Worm (Caenorhabditis elegans) whole organism, midembryonic: ENCODE measurements around the gene F40G9.9.

Experiments
- T22C8.4 ChIP-seq: fragments of 200-800 bp; sonication (Bioruptor generic); IDR thresholded peaks from 2 replicates; pipeline ENCODE4 v1.3.6; 2022; ENCODE audit warnings: missing genetic modification characterization, missing compliant biosample characterization
- cog-1 ChIP-seq: sonication (generic microtip); optimal IDR thresholded peaks from 2 replicates; lab custom pipeline; 2016; ENCODE audit warnings: missing genetic modification characterization, missing compliant biosample characterization
- flt-1 ChIP-seq: fragments of 200-800 bp; sonication (Bioruptor generic); IDR thresholded peaks from 2 replicates; pipeline ENCODE4 v1.3.6; 2022; ENCODE audit warnings: missing genetic modification characterization, missing compliant biosample characterization
- klf-2 ChIP-seq: fragments of 200-800 bp; sonication (Bioruptor generic); conservative IDR thresholded peaks from 2 replicates; pipeline ENCODE4 v1.3.6; 2022; ENCODE audit warnings: missing genetic modification reagents, missing genetic modification characterization, missing compliant biosample characterization
- med-1 ChIP-seq: sonication (generic microtip); optimal IDR thresholded peaks from 2 replicates; lab custom pipeline; 2017; ENCODE audit warnings: missing genetic modification characterization, mild to moderate bottlenecking, missing compliant biosample characterization, antibody characterized with exemption, missing genetic modification reagents; ENCODE audit not compliant: insufficient read depth
- ref-1 ChIP-seq: fragments of 200-800 bp; sonication (Bioruptor generic); conservative IDR thresholded peaks from 2 replicates; pipeline ENCODE4 v1.3.6; 2022; ENCODE audit warnings: missing genetic modification reagents, missing genetic modification characterization, missing compliant biosample characterization
- tab-1 ChIP-seq: fragments of 200-800 bp; sonication (Bioruptor generic); IDR thresholded peaks from 2 replicates; pipeline ENCODE4 v1.3.6; 2022; ENCODE audit warnings: missing genetic modification characterization, missing compliant biosample characterization
- ztf-23 ChIP-seq: fragments of 200-800 bp; sonication (Bioruptor generic); IDR thresholded peaks from 2 replicates; pipeline ENCODE4 v1.3.6; 2022; ENCODE audit warnings: missing genetic modification reagents, missing genetic modification characterization, missing compliant biosample characterization
- ztf-29 ChIP-seq: fragments of 200-800 bp; sonication (Bioruptor generic); IDR thresholded peaks from 2 replicates; pipeline ENCODE4 v1.3.6; 2022; ENCODE audit warnings: missing genetic modification reagents, missing genetic modification characterization, missing compliant biosample characterization

The F40G9.9 gene

DNA sequence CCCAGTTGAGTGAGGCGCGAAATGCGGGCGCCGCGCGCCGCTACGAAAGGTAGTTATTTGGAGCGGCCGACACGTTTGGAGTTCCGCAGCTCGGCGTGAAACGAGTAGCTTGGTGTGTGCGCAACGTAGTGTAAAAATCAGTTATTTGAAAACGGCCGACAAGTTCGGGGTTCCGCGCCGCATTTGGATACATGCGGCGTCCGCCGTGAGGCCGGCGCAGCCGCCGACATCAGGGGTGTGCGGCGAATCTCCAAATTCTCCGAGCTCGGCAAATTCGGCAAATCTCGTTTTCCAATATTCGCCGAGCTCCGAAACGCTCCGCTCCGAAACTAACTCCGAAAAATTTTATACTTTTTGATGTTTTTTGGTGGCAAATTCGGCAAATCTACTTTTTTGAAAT, 13.5 kb downstream of the F40G9.9 start:
- TF ChIP-seq flt-1 = no peak
- TF ChIP-seq med-1 (GFP tag; lab: Kevin White, UChicago) = no peak
- TF ChIP-seq tab-1 (GFP tag; lab: Robert Waterston, UW) = no peak
- no peak for TF ChIP-seq ref-1 (GFP tag; lab: Robert Waterston, UW)
- TF ChIP-seq ztf-23 = no peak
- no peak for TF ChIP-seq T22C8.4
- no peak for TF ChIP-seq cog-1 (tag; lab: Kevin White, UChicago)
- no peak for TF ChIP-seq klf-2
- no peak for TF ChIP-seq ztf-29 (GFP tag; lab: Robert Waterston, UW)

DNA sequence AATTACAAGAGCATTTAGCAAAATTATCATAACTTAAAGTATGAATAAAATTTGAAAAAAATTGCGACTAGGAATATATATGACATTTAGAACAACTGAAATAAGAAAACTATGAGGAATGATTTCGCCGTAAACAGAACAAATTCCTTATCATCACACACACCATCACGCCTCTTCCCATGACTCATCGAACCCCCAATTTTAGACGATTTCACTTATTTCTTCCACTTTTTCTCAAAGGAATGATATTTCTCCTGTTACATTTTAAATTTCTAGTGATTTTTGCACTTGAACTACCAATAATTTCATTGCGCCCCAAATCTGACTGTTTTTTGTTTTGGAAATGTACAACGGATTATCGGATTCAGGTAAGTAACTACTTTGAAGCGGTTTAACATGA, 14.9 kb downstream of the F40G9.9 start, which contains the start of the genes zig-13 and ver-1:
Gene zig-13 (minus strand): TSS at position 101 of the 400 bp plus-strand sequence.
Gene ver-1 (plus strand): TSS at position 180 of the 400 bp plus-strand sequence.
- TF ChIP-seq klf-2 = no peak
- TF ChIP-seq ztf-23 = no peak
- no peak for TF ChIP-seq T22C8.4

DNA sequence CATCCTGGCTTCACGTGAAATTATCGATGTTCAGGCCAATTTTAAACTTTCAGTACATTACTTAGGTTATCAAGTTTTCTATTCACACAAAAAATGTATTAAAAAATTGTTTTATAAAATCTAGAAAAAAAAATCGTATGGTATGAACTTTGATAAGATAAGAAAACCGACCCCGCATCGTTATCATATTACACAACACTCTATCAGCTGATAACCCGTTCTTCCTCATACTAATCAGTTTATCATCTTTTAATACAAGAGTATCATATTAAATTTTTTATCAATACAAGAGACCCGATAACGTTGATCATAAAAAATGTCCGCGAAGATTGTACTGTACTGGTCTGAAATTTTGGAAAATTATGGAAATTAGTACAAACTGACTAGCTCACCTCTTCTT, 17.3 kb downstream of the F40G9.9 start:
- TF ChIP-seq med-1 (GFP tag; lab: Kevin White, UChicago) (no peak), ztf-23 (no peak), ref-1 (GFP tag; lab: Robert Waterston, UW) (no peak), cog-1 (tag; lab: Kevin White, UChicago) (no peak), tab-1 (GFP tag; lab: Robert Waterston, UW) (no peak), ztf-29 (GFP tag; lab: Robert Waterston, UW) (no peak), klf-2 (no peak), flt-1 (no peak), T22C8.4 (no peak)

DNA sequence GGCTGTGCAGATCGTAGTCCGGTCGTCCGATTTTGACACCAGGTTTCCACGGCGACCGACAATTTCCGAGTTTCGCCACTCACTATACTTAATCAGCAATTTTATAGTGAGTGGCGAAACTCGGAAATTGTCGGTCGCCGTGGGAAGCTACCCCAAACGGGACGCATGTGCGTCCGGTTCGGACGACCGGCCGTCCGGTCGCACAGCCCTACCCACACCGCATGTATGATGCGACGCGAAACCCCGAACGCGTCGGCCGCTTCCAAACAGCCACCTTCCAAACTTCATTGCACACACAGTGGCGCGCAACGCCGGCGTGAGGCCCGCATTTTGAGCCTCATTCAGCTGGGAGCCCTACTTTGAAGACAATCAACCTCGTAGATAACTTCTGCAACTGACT, 20.4 kb downstream of the F40G9.9 start:
- no peak for TF ChIP-seq ztf-23
- no peak for TF ChIP-seq T22C8.4
- no peak for TF ChIP-seq cog-1 (tag; lab: Kevin White, UChicago)
- no peak for TF ChIP-seq ref-1 (GFP tag; lab: Robert Waterston, UW)
- no peak for TF ChIP-seq klf-2
- no peak for TF ChIP-seq ztf-29 (GFP tag; lab: Robert Waterston, UW)

DNA sequence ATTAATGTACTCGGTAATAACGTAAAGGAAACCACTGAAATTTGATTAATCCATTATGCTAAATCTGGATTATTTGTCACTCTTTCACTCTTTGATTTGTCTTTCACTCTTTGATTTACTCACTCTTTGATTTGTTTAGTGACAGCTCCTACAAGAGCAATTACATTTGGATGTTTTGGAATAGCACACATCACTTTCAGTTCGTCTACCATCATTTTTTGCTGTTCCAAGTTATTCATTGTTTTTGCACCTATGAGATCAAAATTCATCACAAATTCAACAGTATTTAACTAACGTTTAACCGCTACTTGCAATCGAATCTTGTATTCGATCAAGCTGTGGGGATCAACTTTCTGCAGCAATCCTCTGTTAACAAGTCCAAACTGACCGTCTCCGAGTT, 22.4 kb downstream of the F40G9.9 start:
- no peak for TF ChIP-seq ref-1 (GFP tag; lab: Robert Waterston, UW)
- TF ChIP-seq med-1 (GFP tag; lab: Kevin White, UChicago) = no peak
- no peak for TF ChIP-seq flt-1
- TF ChIP-seq ztf-29 (GFP tag; lab: Robert Waterston, UW) = no peak
- TF ChIP-seq klf-2 = no peak
- TF ChIP-seq T22C8.4 = no peak
- no peak for TF ChIP-seq tab-1 (GFP tag; lab: Robert Waterston, UW)
- no peak for TF ChIP-seq cog-1 (tag; lab: Kevin White, UChicago)
- TF ChIP-seq ztf-23 = no peak

DNA sequence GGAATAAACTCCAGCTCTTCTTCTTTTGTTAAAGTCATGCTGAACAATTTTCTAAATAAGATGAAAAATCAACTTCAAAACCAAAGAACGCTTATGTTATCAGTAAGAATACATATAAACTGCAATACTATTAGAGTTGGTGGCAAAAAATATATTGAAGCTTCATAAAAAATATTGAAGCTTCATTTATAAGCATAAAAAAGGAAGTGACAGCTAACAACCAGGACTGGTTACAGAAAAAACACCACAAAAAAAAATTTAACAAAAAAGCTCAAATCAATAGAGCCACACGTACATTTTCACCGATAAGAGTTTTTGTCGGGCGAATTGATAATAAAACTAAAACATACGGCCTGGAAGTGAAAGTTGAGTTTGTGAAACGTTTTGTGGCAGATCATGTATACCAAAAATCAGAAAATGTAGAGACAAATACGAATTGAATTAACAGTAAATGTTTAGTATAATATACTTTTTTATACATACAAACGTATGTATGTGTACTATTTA, 23.9 kb downstream of the F40G9.9 start, which contains the start of gene sqst-5:
Gene sqst-5 (minus strand): TSS at position 51 of the 507 bp plus-strand sequence.
- no peak for TF ChIP-seq cog-1 (tag; lab: Kevin White, UChicago)
- no peak for TF ChIP-seq tab-1 (GFP tag; lab: Robert Waterston, UW)
- no peak for TF ChIP-seq T22C8.4
- TF ChIP-seq ref-1 (GFP tag; lab: Robert Waterston, UW) = no peak
- TF ChIP-seq klf-2 = no peak
- TF ChIP-seq ztf-23 = no peak
- no peak for TF ChIP-seq flt-1
- TF ChIP-seq med-1 (GFP tag; lab: Kevin White, UChicago) = no peak
- no peak for TF ChIP-seq ztf-29 (GFP tag; lab: Robert Waterston, UW)

DNA sequence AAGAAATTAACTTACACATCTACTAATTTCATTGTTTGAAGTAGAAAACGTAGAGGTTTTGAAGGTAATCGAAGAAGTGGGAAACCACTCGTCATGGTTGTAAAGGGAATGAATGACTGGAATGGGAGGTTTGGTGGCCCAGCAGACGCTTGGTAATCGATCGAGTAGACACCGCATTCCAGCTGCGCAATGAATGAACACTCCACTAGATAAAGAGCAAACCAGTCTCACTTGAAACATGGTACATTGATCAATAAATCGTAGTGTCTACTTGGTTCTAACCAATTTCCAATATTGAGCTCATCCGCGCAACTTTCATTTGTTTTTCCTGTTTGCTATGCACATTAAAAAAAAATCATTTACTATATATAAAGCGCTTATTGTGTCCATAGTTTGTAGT, 25.1 kb downstream of the F40G9.9 start, which contains the start of gene fbxb-84:
Gene fbxb-84 (minus strand): TSS at position 101 of the 400 bp plus-strand sequence.
- TF ChIP-seq cog-1 (tag; lab: Kevin White, UChicago) (no peak), tab-1 (GFP tag; lab: Robert Waterston, UW) (no peak), ztf-29 (GFP tag; lab: Robert Waterston, UW) (no peak), ztf-23 (no peak), ref-1 (GFP tag; lab: Robert Waterston, UW) (no peak), flt-1 (no peak), klf-2 (no peak), med-1 (GFP tag; lab: Kevin White, UChicago) (no peak)

DNA sequence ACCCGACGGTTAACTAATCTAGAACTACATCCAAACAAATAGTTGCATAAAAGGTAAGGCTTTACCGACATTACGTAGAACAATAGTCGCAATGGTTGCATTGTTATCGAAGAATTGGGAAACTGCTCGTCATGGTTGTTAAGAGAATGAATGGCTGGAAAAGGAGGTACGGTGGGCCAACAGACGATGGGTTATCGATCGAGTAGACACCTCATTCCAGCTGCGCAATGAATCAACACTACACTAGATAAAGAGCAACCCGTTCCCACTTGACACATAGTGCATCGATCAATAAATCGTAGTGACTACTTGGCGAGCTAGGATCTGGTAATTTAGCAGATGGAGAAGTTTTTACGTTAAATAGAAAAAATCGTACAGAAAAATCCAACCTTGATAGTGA, 26.4 kb downstream of the F40G9.9 start, which contains the start of the genes T17A3.12 and fbxb-83:
Gene T17A3.12 (minus strand): TSS at position 101 of the 400 bp plus-strand sequence.
Gene fbxb-83 (minus strand): TSS at position 134 of the 400 bp plus-strand sequence.
- TF ChIP-seq tab-1 (GFP tag; lab: Robert Waterston, UW) = no peak
- no peak for TF ChIP-seq ztf-29 (GFP tag; lab: Robert Waterston, UW)
- no peak for TF ChIP-seq med-1 (GFP tag; lab: Kevin White, UChicago)
- TF ChIP-seq ref-1 (GFP tag; lab: Robert Waterston, UW) = no peak
- TF ChIP-seq cog-1 (tag; lab: Kevin White, UChicago) = no peak
- no peak for TF ChIP-seq flt-1
- TF ChIP-seq T22C8.4 = no peak
- no peak for TF ChIP-seq ztf-23

DNA sequence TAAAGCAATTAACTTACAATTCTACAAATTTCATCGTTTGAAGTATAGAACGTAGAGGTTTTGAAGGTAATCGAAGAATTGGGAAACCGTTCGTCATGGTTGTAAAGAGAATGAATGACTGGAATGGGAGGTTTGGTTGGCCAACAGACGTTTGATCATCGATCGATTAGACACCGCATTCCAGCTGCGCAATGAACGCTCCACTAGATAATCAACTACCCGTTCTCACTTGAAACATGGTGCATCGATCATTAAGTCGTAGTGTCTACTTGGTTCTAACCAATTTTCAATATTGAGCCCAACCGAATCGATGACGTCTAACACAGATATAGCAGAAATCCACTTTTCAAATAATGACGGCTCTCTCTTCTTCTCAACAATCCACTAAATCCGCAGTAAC, 28.4 kb downstream of the F40G9.9 start, which contains the start of gene fbxb-82:
Gene fbxb-82 (minus strand): TSS at position 101 of the 400 bp plus-strand sequence.
- TF ChIP-seq ztf-29 (GFP tag; lab: Robert Waterston, UW) = no peak
- TF ChIP-seq ref-1 (GFP tag; lab: Robert Waterston, UW) = no peak
- TF ChIP-seq cog-1 (tag; lab: Kevin White, UChicago) = no peak
- no peak for TF ChIP-seq T22C8.4
- TF ChIP-seq klf-2 = no peak
- TF ChIP-seq ztf-23 = no peak
- no peak for TF ChIP-seq flt-1
- TF ChIP-seq med-1 (GFP tag; lab: Kevin White, UChicago) = no peak
- TF ChIP-seq tab-1 (GFP tag; lab: Robert Waterston, UW) = no peak

DNA sequence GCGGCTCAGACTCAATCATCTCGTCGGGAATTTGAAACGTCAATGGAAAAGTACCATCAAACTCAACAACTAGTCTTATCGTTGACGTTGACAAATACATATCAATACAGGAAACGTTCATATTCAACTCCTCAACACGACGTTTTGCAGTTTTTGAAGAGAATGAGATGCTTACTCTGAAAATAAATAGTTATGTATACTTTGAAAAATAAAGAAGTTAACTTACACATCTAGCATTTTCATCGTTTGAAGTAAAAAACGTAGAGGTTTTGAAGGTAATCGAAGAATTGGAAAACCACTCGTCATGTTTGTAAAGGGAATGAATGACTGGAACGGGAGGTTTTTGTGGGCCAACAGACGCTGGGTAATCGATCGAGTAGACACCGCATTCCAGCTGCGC, 30.6 kb downstream of the F40G9.9 start, which contains the start of gene fbxb-81:
Gene fbxb-81 (minus strand): TSS at position 314 of the 400 bp plus-strand sequence.
- TF ChIP-seq tab-1 (GFP tag; lab: Robert Waterston, UW) (no peak), klf-2 (no peak), flt-1 (no peak), T22C8.4 (no peak), cog-1 (tag; lab: Kevin White, UChicago) (no peak), ref-1 (GFP tag; lab: Robert Waterston, UW) (no peak)
